Worm (Caenorhabditis elegans): ENCODE data around the gene slcr-46.3.

Gene slcr-46.3

ce11 chrV:9754459-9754858, 30.6 kb upstream of the slcr-46.3 start, which contains the start of gene F58E6.5 (continued):
- no peak for TF ChIP-seq ztf-18 (tag; optimal IDR thresholded peaks at IDR 0.05)

ce11 chrV:9753554-9753953, 29.6 kb upstream of the slcr-46.3 start:
- TF ChIP-seq fkh-3 (tag; optimal IDR thresholded peaks at IDR 0.05) (no peak), hmg-1.2 (GFP tag; IDR thresholded peaks at IDR 0.05) (no peak), cebp-1 (GFP tag; IDR thresholded peaks at IDR 0.05) (no peak), cebp-1 (tag; optimal IDR thresholded peaks at IDR 0.05) (no peak), dox-1 (GFP tag; IDR thresholded peaks at IDR 0.05) (no peak), C06A6.2 (GFP tag; conservative IDR thresholded peaks at IDR 0.05) (no peak), lsy-27 (tag; optimal IDR thresholded peaks at IDR 0.05; ENCODE audit: borderline replicate concordance, insufficient read depth) (no peak), Y53G8AR.9 (GFP tag; conservative IDR thresholded peaks at IDR 0.05) (no peak), attf-6 (GFP tag; IDR thresholded peaks at IDR 0.05) (no peak), B0261.1 (tag; optimal IDR thresholded peaks at IDR 0.05) (no peak), Y56A3A.18 (GFP tag; IDR thresholded peaks at IDR 0.05) (no peak), chd-7 (tag; optimal IDR thresholded peaks at IDR 0.05) (no peak), F22D6.2 (tag; optimal IDR thresholded peaks at IDR 0.05) (no peak), C17E4.6 (GFP tag; IDR thresholded peaks at IDR 0.05) (no peak), efl-1 (GFP tag; optimal IDR thresholded peaks at IDR 0.05) (no peak), hlh-12 (tag; optimal IDR thresholded peaks at IDR 0.05) (no peak), mxl-1 (tag; optimal IDR thresholded peaks at IDR 0.05) (no peak), lin-54 (GFP tag; optimal IDR thresholded peaks at IDR 0.05) (no peak)

- TF ChIP-seq F52B5.7 (tag; optimal IDR thresholded peaks at IDR 0.05): no peak
- no peak for TF ChIP-seq F37B4.10 (GFP tag; IDR thresholded peaks at IDR 0.05)
- TF ChIP-seq nfyb-1 (GFP tag; IDR thresholded peaks at IDR 0.05): no peak
- TF ChIP-seq Y56A3A.18 (GFP tag; IDR thresholded peaks at IDR 0.05): no peak
- no peak for TF ChIP-seq ceh-79 (tag; optimal IDR thresholded peaks at IDR 0.05)
- no peak for TF ChIP-seq snpc-1.3 (tag; optimal IDR thresholded peaks at IDR 0.05; ENCODE audit: insufficient read depth)
- no peak for TF ChIP-seq aptf-2 (GFP tag; conservative IDR thresholded peaks at IDR 0.05)
- no peak for TF ChIP-seq F49E8.2 (tag; optimal IDR thresholded peaks at IDR 0.05; ENCODE audit: insufficient read depth)
- TF ChIP-seq mel-28 (tag; optimal IDR thresholded peaks at IDR 0.05; ENCODE audit: borderline replicate concordance): no peak
- TF ChIP-seq pbrm-1 (GFP tag; IDR thresholded peaks at IDR 0.05): no peak
- no peak for TF ChIP-seq F57C9.4 (tag; optimal IDR thresholded peaks at IDR 0.05)
- TF ChIP-seq ztf-25 (GFP tag; IDR thresholded peaks at IDR 0.05): no peak
- TF ChIP-seq tbp1 (GFP tag; optimal IDR thresholded peaks at IDR 0.05): no peak
- TF ChIP-seq xnd-1 (tag; optimal IDR thresholded peaks at IDR 0.05): no peak
- no peak for TF ChIP-seq hsf-1 (GFP tag; IDR thresholded peaks at IDR 0.05)
- TF ChIP-seq dox-1 (GFP tag; IDR thresholded peaks at IDR 0.05): no peak
- no peak for TF ChIP-seq Y67H2A.10 (GFP tag; conservative IDR thresholded peaks at IDR 0.05)
Measured at ce11 chrV:9752918-9753317, 29.0 kb upstream of the slcr-46.3 start, which contains the start of gene F58E6.6. Gene F58E6.6 (minus strand): TSS chrV:9753018.

ce11 chrV:9750308-9750707, 26.4 kb upstream of the slcr-46.3 start, which contains the start of gene F58E6.4:
Gene F58E6.4 (minus strand): TSS chrV:9750408.
- TF ChIP-seq F39B2.1 (GFP tag; IDR thresholded peaks at IDR 0.05): no peak
- TF ChIP-seq nfyb-1 (GFP tag; IDR thresholded peaks at IDR 0.05): no peak
